Worm (Caenorhabditis elegans) whole organism, late embryonic: ENCODE measurements around the gene him-10.

Experiments used
- C08G9.2 ChIP-seq: sonication (generic microtip); optimal IDR thresholded peaks from 2 replicates; lab custom pipeline; 2016; ENCODE audit warnings: mild to moderate bottlenecking, missing genetic modification characterization, moderate library complexity, missing compliant biosample characterization
- C38D4.7 ChIP-seq: fragments of 200-800 bp; sonication (Bioruptor generic); optimal IDR thresholded peaks from 2 replicates; lab custom pipeline; 2018; ENCODE audit warnings: mild to moderate bottlenecking, missing genetic modification characterization, moderate library complexity, missing compliant biosample characterization
- F13H6.1 ChIP-seq: sonication (generic microtip); optimal IDR thresholded peaks from 2 replicates; lab custom pipeline; 2016; ENCODE audit warnings: missing genetic modification characterization, missing compliant biosample characterization
- T23F11.4 ChIP-seq: fragments of 200-800 bp; sonication (Bioruptor generic); optimal IDR thresholded peaks from 2 replicates; lab custom pipeline; 2018; ENCODE audit warnings: mild to moderate bottlenecking, missing genetic modification characterization, missing compliant biosample characterization
- Y22D7AL.16 ChIP-seq: sonication (generic microtip); optimal IDR thresholded peaks from 2 replicates; lab custom pipeline; 2016; ENCODE audit warnings: missing genetic modification characterization, missing compliant biosample characterization
- ceh-14 ChIP-seq: sonication (generic microtip); optimal IDR thresholded peaks from 2 replicates; lab custom pipeline; 2016; ENCODE audit warnings: missing genotype, missing genetic modification characterization, missing compliant biosample characterization
- ceh-19 ChIP-seq: fragments of 200-800 bp; sonication (Bioruptor generic); optimal IDR thresholded peaks from 2 replicates; lab custom pipeline; 2018; ENCODE audit warnings: mild to moderate bottlenecking, missing genetic modification characterization, missing compliant biosample characterization
- ceh-2 ChIP-seq: sonication (generic microtip); optimal IDR thresholded peaks from 2 replicates; lab custom pipeline; 2016; ENCODE audit warnings: missing genotype, missing genetic modification characterization, missing compliant biosample characterization
- ceh-22 ChIP-seq: sonication (generic microtip); optimal IDR thresholded peaks from 2 replicates; lab custom pipeline; 2017; ENCODE audit warnings: missing biosample characterization, missing genetic modification characterization
- ceh-24 ChIP-seq: sonication (generic microtip); optimal IDR thresholded peaks from 2 replicates; lab custom pipeline; 2016; ENCODE audit warnings: mild to moderate bottlenecking, missing genetic modification characterization, missing compliant biosample characterization
- ceh-31 ChIP-seq: sonication (generic microtip); optimal IDR thresholded peaks from 2 replicates; lab custom pipeline; 2016; ENCODE audit warnings: missing genetic modification characterization, missing compliant biosample characterization
- ceh-34 ChIP-seq: sonication (generic microtip); optimal IDR thresholded peaks from 2 replicates; lab custom pipeline; 2016; ENCODE audit warnings: mild to moderate bottlenecking, missing genetic modification characterization, missing compliant biosample characterization
- ceh-48 ChIP-seq: sonication (generic microtip); optimal IDR thresholded peaks from 2 replicates; lab custom pipeline; 2016; ENCODE audit warnings: missing genetic modification characterization, inconsistent platforms, missing compliant biosample characterization
- che-1 ChIP-seq: sonication (generic microtip); optimal IDR thresholded peaks from 2 replicates; lab custom pipeline; 2016; ENCODE audit warnings: mild to moderate bottlenecking, missing genetic modification characterization, missing compliant biosample characterization
- elt-2 ChIP-seq: sonication (generic microtip); optimal IDR thresholded peaks from 2 replicates; lab custom pipeline; 2016; ENCODE audit warnings: missing genetic modification reagents, missing genetic modification characterization, missing compliant biosample characterization
- ets-4 ChIP-seq: sonication (generic microtip); optimal IDR thresholded peaks from 2 replicates; lab custom pipeline; 2016; ENCODE audit warnings: missing genetic modification characterization, missing compliant biosample characterization
- eyg-1 ChIP-seq: sonication (generic microtip); optimal IDR thresholded peaks from 2 replicates; lab custom pipeline; 2016; ENCODE audit warnings: missing genotype, missing genetic modification characterization, missing compliant biosample characterization
- fkh-10 ChIP-seq: fragments of 150-350 bp; optimal IDR thresholded peaks from 2 replicates; lab custom pipeline; 2014; ENCODE audit warnings: missing biosample characterization, missing genetic modification reagents, missing genetic modification characterization
- fkh-6 ChIP-seq: sonication (generic microtip); optimal IDR thresholded peaks from 2 replicates; lab custom pipeline; 2016; ENCODE audit warnings: missing genetic modification characterization, missing compliant biosample characterization
- hlh-15 ChIP-seq: sonication (generic microtip); optimal IDR thresholded peaks from 2 replicates; lab custom pipeline; 2016; ENCODE audit warnings: missing genetic modification characterization, missing compliant biosample characterization
- hlh-30 ChIP-seq: sonication (generic microtip); optimal IDR thresholded peaks from 2 replicates; lab custom pipeline; 2017; ENCODE audit warnings: antibody characterized with exemption, missing genetic modification characterization, missing compliant biosample characterization; ENCODE audit not compliant: insufficient read depth
- hlh-6 ChIP-seq: sonication (generic microtip); optimal IDR thresholded peaks from 2 replicates; lab custom pipeline; 2016; ENCODE audit warnings: missing genotype, missing genetic modification characterization, missing compliant biosample characterization
- hlh-8 ChIP-seq: sonication (generic microtip); optimal IDR thresholded peaks from 2 replicates; lab custom pipeline; 2016; ENCODE audit warnings: missing genotype, missing genetic modification characterization, missing compliant biosample characterization
- lim-6 ChIP-seq: sonication (generic microtip); optimal IDR thresholded peaks from 2 replicates; lab custom pipeline; 2016; ENCODE audit warnings: missing genetic modification characterization, missing compliant biosample characterization
- lin-11 ChIP-seq: fragments of 200-800 bp; sonication (Bioruptor generic); optimal IDR thresholded peaks from 2 replicates; lab custom pipeline; 2018; ENCODE audit warnings: mild to moderate bottlenecking, missing genetic modification characterization, missing compliant biosample characterization
- madf-2 ChIP-seq: sonication (generic microtip); optimal IDR thresholded peaks from 2 replicates; lab custom pipeline; 2017; ENCODE audit warnings: missing genetic modification characterization, missing compliant biosample characterization
- mec-3 ChIP-seq: sonication (generic microtip); optimal IDR thresholded peaks from 2 replicates; lab custom pipeline; 2016; ENCODE audit warnings: borderline replicate concordance, missing genetic modification characterization, missing compliant biosample characterization
- nhr-232 ChIP-seq: sonication (generic microtip); optimal IDR thresholded peaks from 2 replicates; lab custom pipeline; 2016; ENCODE audit warnings: missing genetic modification characterization, missing compliant biosample characterization
- npax-4 ChIP-seq: sonication (generic microtip); optimal IDR thresholded peaks from 2 replicates; lab custom pipeline; 2016; ENCODE audit warnings: missing genetic modification characterization, missing compliant biosample characterization
- odd-2 ChIP-seq: sonication (generic microtip); optimal IDR thresholded peaks from 2 replicates; lab custom pipeline; 2017; ENCODE audit warnings: antibody characterized with exemption, mild to moderate bottlenecking, missing genetic modification characterization, missing compliant biosample characterization
- pag-3 ChIP-seq: sonication (generic microtip); optimal IDR thresholded peaks from 2 replicates; lab custom pipeline; 2016; ENCODE audit warnings: missing compliant biosample characterization, missing genetic modification characterization, borderline replicate concordance
- pax-1 ChIP-seq: fragments of 150-350 bp; optimal IDR thresholded peaks from 2 replicates; lab custom pipeline; 2014; ENCODE audit warnings: missing biosample characterization, missing genetic modification characterization
- pha-4 ChIP-seq: fragments of 150-350 bp; optimal IDR thresholded peaks from 2 replicates; lab custom pipeline; 2018; ENCODE audit warnings: missing biosample characterization, missing genetic modification reagents, missing genetic modification characterization
- pqm-1 ChIP-seq: sonication (generic microtip); optimal IDR thresholded peaks from 2 replicates; lab custom pipeline; 2016; ENCODE audit warnings: missing genetic modification characterization, missing compliant biosample characterization
- sox-2 ChIP-seq: fragments of 200-800 bp; sonication (Bioruptor generic); IDR thresholded peaks from 2 replicates; pipeline ENCODE4 v1.3.6; 2022; ENCODE audit warnings: missing genetic modification reagents, missing genetic modification characterization, missing compliant biosample characterization
- sox-4 ChIP-seq: sonication (generic microtip); optimal IDR thresholded peaks from 2 replicates; lab custom pipeline; 2017; ENCODE audit warnings: mild to moderate bottlenecking, missing genetic modification characterization, inconsistent platforms, missing compliant biosample characterization
- syd-9 ChIP-seq: sonication (generic microtip); optimal IDR thresholded peaks from 2 replicates; lab custom pipeline; 2016; ENCODE audit warnings: mild to moderate bottlenecking, missing genetic modification characterization, moderate library complexity, missing compliant biosample characterization
- tbx-2 ChIP-seq: sonication (generic microtip); optimal IDR thresholded peaks from 2 replicates; lab custom pipeline; 2016; ENCODE audit warnings: missing genetic modification characterization, missing compliant biosample characterization
- ttx-3 ChIP-seq: sonication (generic microtip); optimal IDR thresholded peaks from 2 replicates; lab custom pipeline; 2016; ENCODE audit warnings: missing genetic modification reagents, missing genetic modification characterization, missing compliant biosample characterization
- unc-42 ChIP-seq: sonication (generic microtip); optimal IDR thresholded peaks from 2 replicates; lab custom pipeline; 2016; ENCODE audit warnings: missing genotype, missing genetic modification characterization, missing compliant biosample characterization
- unc-55 ChIP-seq: sonication (generic microtip); optimal IDR thresholded peaks from 2 replicates; lab custom pipeline; 2017; ENCODE audit warnings: missing biosample characterization, missing genetic modification reagents, missing genetic modification characterization
- unc-86 ChIP-seq: sonication (generic microtip); optimal IDR thresholded peaks from 2 replicates; lab custom pipeline; 2016; ENCODE audit warnings: missing genetic modification characterization, missing compliant biosample characterization
- zip-5 ChIP-seq: sonication (generic microtip); optimal IDR thresholded peaks from 2 replicates; lab custom pipeline; 2016; ENCODE audit warnings: missing genetic modification characterization, missing compliant biosample characterization
- ztf-16 ChIP-seq: sonication (generic microtip); optimal IDR thresholded peaks from 2 replicates; lab custom pipeline; 2017; ENCODE audit warnings: missing genetic modification characterization, missing compliant biosample characterization

Gene him-10

ce11 chrIII:5760721-5761120 is 42.3 kb upstream of the him-10 start:
- TF ChIP-seq unc-42 (tag; lab: Kevin White, UChicago) (peak; percentile 73), hlh-8 (tag; lab: Kevin White, UChicago) (no peak), syd-9 (tag; lab: Kevin White, UChicago) (no peak), zip-5 (tag; lab: Kevin White, UChicago) (no peak), F13H6.1 (no peak), pha-4 (no peak), ceh-31 (peak; percentile 13)
- TF ChIP-seq, all 69 proteins: peak for 2

ce11 chrIII:5761886-5762285 is 41.2 kb upstream of the him-10 start:
- TF ChIP-seq ceh-48 (tag; lab: Kevin White, UChicago) = no peak
- no peak for TF ChIP-seq unc-55
- TF ChIP-seq npax-4 (tag; lab: Kevin White, UChicago) = no peak
- no peak for TF ChIP-seq ztf-16 (tag; lab: Kevin White, UChicago)
- TF ChIP-seq pha-4 = no peak
- TF ChIP-seq hlh-6 (tag; lab: Kevin White, UChicago) = no peak
- no peak for TF ChIP-seq ceh-14
- no peak for TF ChIP-seq che-1 (tag; lab: Kevin White, UChicago)
- TF ChIP-seq pax-1 = no peak
- TF ChIP-seq ceh-2 (tag; lab: Kevin White, UChicago) = no peak
- TF ChIP-seq pag-3 (tag; lab: Kevin White, UChicago) = no peak
- no peak for TF ChIP-seq mec-3 (tag; lab: Kevin White, UChicago)
- no peak for TF ChIP-seq C08G9.2 (tag; lab: Kevin White, UChicago)
- TF ChIP-seq hlh-8 (tag; lab: Kevin White, UChicago) = no peak
- TF ChIP-seq sox-2 (GFP tag; lab: Robert Waterston, UW) = no peak
- TF ChIP-seq, all 69 proteins: peak for 0

- TF ChIP-seq npax-4 (tag; lab: Kevin White, UChicago) (no peak), ttx-3 (tag; lab: Kevin White, UChicago) (no peak), zip-5 (tag; lab: Kevin White, UChicago) (no peak), T23F11.4 (GFP tag; lab: Kevin White, UChicago) (no peak), C38D4.7 (no peak), odd-2 (tag; lab: Kevin White, UChicago) (no peak), ceh-22 (tag; lab: Kevin White, UChicago) (no peak), mec-3 (tag; lab: Kevin White, UChicago) (no peak), C08G9.2 (tag; lab: Kevin White, UChicago) (no peak), hlh-30 (no peak), unc-55 (no peak), eyg-1 (no peak), ceh-2 (tag; lab: Kevin White, UChicago) (no peak), Y22D7AL.16 (tag; lab: Kevin White, UChicago) (no peak), ceh-14 (no peak), elt-2 (tag; lab: Kevin White, UChicago) (no peak), ceh-48 (tag; lab: Kevin White, UChicago) (no peak)
These were observed 39.1 kb upstream of the him-10 start for ce11 chrIII:5763988-5764387.

- peak; percentile 65 for TF ChIP-seq T23F11.4 (GFP tag; lab: Kevin White, UChicago)
- TF ChIP-seq F13H6.1 = peak; percentile 27
- peak; percentile 39 for TF ChIP-seq syd-9 (tag; lab: Kevin White, UChicago)
- TF ChIP-seq pqm-1 (tag; lab: Kevin White, UChicago) = no peak
- TF ChIP-seq unc-42 (tag; lab: Kevin White, UChicago) = no peak
- TF ChIP-seq unc-86 = no peak
- peak; percentile 28 for TF ChIP-seq madf-2 (tag; lab: Kevin White, UChicago)
- peak; percentile 41 for TF ChIP-seq tbx-2 (tag; lab: Kevin White, UChicago)
- TF ChIP-seq hlh-15 (tag; lab: Kevin White, UChicago) = no peak
- TF ChIP-seq ceh-34 (tag; lab: Kevin White, UChicago) = peak; percentile 11
- no peak for TF ChIP-seq ceh-19
- TF ChIP-seq ets-4 = peak; percentile 50
- TF ChIP-seq ceh-2 (tag; lab: Kevin White, UChicago) = no peak
- TF ChIP-seq sox-4 (tag; lab: Kevin White, UChicago) = peak; percentile 58
- TF ChIP-seq ztf-16 (tag; lab: Kevin White, UChicago) = peak; percentile 61
- no peak for TF ChIP-seq odd-2 (tag; lab: Kevin White, UChicago)
- TF ChIP-seq ceh-48 (tag; lab: Kevin White, UChicago) = peak; percentile 42
- TF ChIP-seq fkh-6 = peak; percentile 33
- no peak for TF ChIP-seq npax-4 (tag; lab: Kevin White, UChicago)
- peak; percentile 50 for TF ChIP-seq ceh-31
- no peak for TF ChIP-seq hlh-30
- peak; percentile 35 for TF ChIP-seq nhr-232 (tag; lab: Kevin White, UChicago)
- TF ChIP-seq fkh-10 = no peak
- peak; percentile 19 for TF ChIP-seq C08G9.2 (tag; lab: Kevin White, UChicago)
- no peak for TF ChIP-seq eyg-1
- no peak for TF ChIP-seq lim-6 (tag; lab: Kevin White, UChicago)
- TF ChIP-seq lin-11 = peak; percentile 27
- TF ChIP-seq che-1 (tag; lab: Kevin White, UChicago) = peak; percentile 59
- TF ChIP-seq ceh-24 (tag; lab: Kevin White, UChicago) = no peak
These were observed 33.3 kb upstream of the him-10 start, which contains the start of gene cutl-23 for ce11 chrIII:5769726-5770235. cutl-23 (plus strand) TSS chrIII:5770185.
